Fruit fly (Drosophila melanogaster) whole organism, wandering third instar larva: Measurements from ENCODE around the gene Zip71B.

ENCODE experiments used
- Dif ChIP-seq: fragments of 200-275, 200-300 bp; sonication (Bioruptor generic); optimal IDR thresholded peaks from 2 replicates; lab custom pipeline; 2018; ENCODE audit warnings: missing biosample characterization, missing genetic modification characterization; ENCODE audit not compliant: partially characterized antibody
- psq ChIP-seq: fragments of 200-800 bp; sonication (Bioruptor generic); optimal IDR thresholded peaks from 3 replicates; lab custom pipeline; 2017; ENCODE audit warnings: missing biosample characterization, mild to moderate bottlenecking, missing genetic modification characterization, moderate library complexity

dm6 chr3L:14952858-14953669, 39.0 kb upstream of the Zip71B start:
- TF ChIP-seq psq (GFP tag; lab: Kevin White, UChicago) (no peak), Dif (GFP tag; lab: Kevin White, UChicago) (no peak)
